Fruit fly (Drosophila melanogaster) whole organism, embryonic: ENCODE results near the gene Bsg.

Experiments used
- Abd-B ChIP-seq: fragments of 200-800 bp; sonication (Bioruptor generic); optimal IDR thresholded peaks from 2 replicates; lab custom pipeline; 2018; ENCODE audit warnings: missing biosample characterization, mild to moderate bottlenecking, missing genetic modification characterization, moderate library complexity
- Aef1 ChIP-seq: fragments of 200-800 bp; sonication (Bioruptor generic); IDR thresholded peaks from 3 replicates; pipeline ENCODE4 v1.3.6; 2022; ENCODE audit warnings: missing biosample characterization, missing genetic modification characterization
- CG10147 ChIP-seq: fragments of 200-800 bp; sonication (Bioruptor generic); optimal IDR thresholded peaks from 2 replicates; lab custom pipeline; 2019; ENCODE audit warnings: missing biosample characterization, mild to moderate bottlenecking, missing genetic modification characterization, moderate library complexity
- CG1024 ChIP-seq: fragments of 200-800 bp; sonication (Bioruptor generic); IDR thresholded peaks from 2 replicates; pipeline ENCODE4 v1.3.6; 2022; ENCODE audit warnings: missing biosample characterization, missing genetic modification characterization
- CG10321 ChIP-seq: fragments of 200-800 bp; sonication (Bioruptor generic); IDR thresholded peaks from 2 replicates; pipeline ENCODE4 v1.3.6; 2022; ENCODE audit warnings: missing biosample characterization, missing genetic modification characterization
- CG10431 ChIP-seq: fragments of 200-800 bp; sonication (Bioruptor generic); optimal IDR thresholded peaks from 3 replicates; lab custom pipeline; 2018; ENCODE audit warnings: missing biosample characterization, mild to moderate bottlenecking, missing genetic modification characterization
- CG10565 ChIP-seq: fragments of 200-800 bp; sonication (Bioruptor generic); optimal IDR thresholded peaks from 3 replicates; lab custom pipeline; 2016; ENCODE audit warnings: missing biosample characterization, mild to moderate bottlenecking, missing genetic modification characterization
- CG10959 ChIP-seq: fragments of 200-800 bp; sonication (Bioruptor generic); IDR thresholded peaks from 2 replicates; pipeline ENCODE4 v1.3.6; 2022; ENCODE audit warnings: missing biosample characterization, missing genetic modification characterization
- CG11085 ChIP-seq: fragments of 200-800 bp; sonication (Bioruptor generic); IDR thresholded peaks from 2 replicates; pipeline ENCODE4 v1.3.6; 2022; ENCODE audit warnings: missing biosample characterization, missing genetic modification characterization
- CG11695 ChIP-seq: fragments of 200-800 bp; sonication (Bioruptor generic); IDR thresholded peaks from 3 replicates; pipeline ENCODE4 v1.3.6; 2022; ENCODE audit warnings: missing biosample characterization, missing genetic modification characterization
- CG11696 ChIP-seq: fragments of 200-800 bp; sonication (Bioruptor generic); IDR thresholded peaks from 2 replicates; pipeline ENCODE4 v1.3.6; 2022; ENCODE audit warnings: missing biosample characterization, missing genetic modification characterization
- CG12391 ChIP-seq: fragments of 200-800 bp; sonication (Bioruptor generic); optimal IDR thresholded peaks from 3 replicates; lab custom pipeline; 2018; ENCODE audit warnings: missing biosample characterization, mild to moderate bottlenecking, missing genetic modification characterization, moderate library complexity
- CG16863 ChIP-seq: fragments of 200-800 bp; sonication (Bioruptor generic); optimal IDR thresholded peaks from 3 replicates; lab custom pipeline; 2016; ENCODE audit warnings: missing biosample characterization, missing genetic modification characterization
- CG18764 ChIP-seq: fragments of 200-800 bp; sonication (Bioruptor generic); optimal IDR thresholded peaks from 3 replicates; lab custom pipeline; 2016; ENCODE audit warnings: missing biosample characterization, missing genetic modification characterization
- CG2116 ChIP-seq: fragments of 200-800 bp; sonication (Bioruptor generic); optimal IDR thresholded peaks from 3 replicates; lab custom pipeline; 2018; ENCODE audit warnings: missing biosample characterization, mild to moderate bottlenecking, missing genetic modification characterization
- CG31441 ChIP-seq: fragments of 200-800 bp; sonication (Bioruptor generic); IDR thresholded peaks from 2 replicates; pipeline ENCODE4 v1.3.6; 2022; ENCODE audit warnings: missing biosample characterization, missing genetic modification characterization
- CG32532 ChIP-seq: fragments of 200-800 bp; sonication (Bioruptor generic); IDR thresholded peaks from 2 replicates; pipeline ENCODE4 v1.3.6; 2022; ENCODE audit warnings: missing biosample characterization, missing genetic modification characterization
- CG4730 ChIP-seq: fragments of 200-800 bp; sonication (Bioruptor generic); IDR thresholded peaks from 2 replicates; pipeline ENCODE4 v1.3.6; 2022; ENCODE audit warnings: missing biosample characterization, missing genetic modification characterization
- CG6254 ChIP-seq: fragments of 200-800 bp; sonication (Bioruptor generic); optimal IDR thresholded peaks from 3 replicates; lab custom pipeline; 2017; ENCODE audit warnings: mild to moderate bottlenecking, missing biosample characterization, missing genetic modification reagents, missing genetic modification characterization
- CG6813 ChIP-seq: fragments of 200-800 bp; sonication (Bioruptor generic); optimal IDR thresholded peaks from 2 replicates; lab custom pipeline; 2017; ENCODE audit warnings: missing biosample characterization, missing genetic modification characterization, mild to moderate bottlenecking, moderate library complexity, missing genetic modification reagents
- CG7372 ChIP-seq: fragments of 200-800 bp; sonication (Bioruptor generic); IDR thresholded peaks from 2 replicates; pipeline ENCODE4 v1.3.6; 2022; ENCODE audit warnings: missing biosample characterization, missing genetic modification characterization
- CG8281 ChIP-seq: fragments of 200-800 bp; sonication (Bioruptor generic); optimal IDR thresholded peaks from 2 replicates; lab custom pipeline; 2018; ENCODE audit warnings: missing biosample characterization, mild to moderate bottlenecking, missing genetic modification characterization, moderate library complexity
- CG9876 ChIP-seq: fragments of 200-800 bp; sonication (Bioruptor generic); optimal IDR thresholded peaks from 2 replicates; lab custom pipeline; 2016; ENCODE audit warnings: missing biosample characterization, missing genetic modification characterization
- Dfd ChIP-seq, 2 experiments: fragments of >200 bp; optimal IDR thresholded peaks; 2 replicates each; lab custom pipeline; 2017; ENCODE audit warnings: missing biosample characterization in 2 of 2, missing genetic modification characterization in 2 of 2
- Elba2 ChIP-seq: fragments of 200-800 bp; sonication (Bioruptor generic); optimal IDR thresholded peaks from 3 replicates; lab custom pipeline; 2016; ENCODE audit warnings: missing biosample characterization, missing genetic modification characterization
- Gug ChIP-seq: fragments of 200-800 bp; sonication (Bioruptor generic); IDR thresholded peaks from 4 replicates; pipeline ENCODE4 v1.3.6; 2022; ENCODE audit warnings: missing biosample characterization, missing genetic modification characterization
- HLH54F ChIP-seq: fragments of 200-800 bp; sonication (Bioruptor generic); optimal IDR thresholded peaks from 3 replicates; lab custom pipeline; 2016; ENCODE audit warnings: missing biosample characterization, missing genetic modification characterization
- Lpt ChIP-seq: fragments of >200 bp; optimal IDR thresholded peaks from 2 replicates; lab custom pipeline; 2018; ENCODE audit warnings: missing biosample characterization, missing genetic modification characterization
- MBD-R2 ChIP-seq: fragments of 200-800 bp; sonication (Bioruptor generic); IDR thresholded peaks from 2 replicates; pipeline ENCODE4 v1.3.6; 2022; ENCODE audit warnings: missing biosample characterization, missing genetic modification characterization
- Mad ChIP-seq: fragments of 200-800 bp; sonication (Bioruptor generic); optimal IDR thresholded peaks from 2 replicates; lab custom pipeline; 2016; ENCODE audit warnings: missing biosample characterization, missing genetic modification characterization
- Med ChIP-seq: fragments of 200-800 bp; sonication (Bioruptor generic); peaks from one replicate; lab custom pipeline; 2016; ENCODE audit warnings: missing biosample characterization, missing genetic modification characterization, mild to moderate bottlenecking, inconsistent platforms, moderate library complexity
- NC2β ChIP-seq: fragments of 200-800 bp; sonication (Bioruptor generic); optimal IDR thresholded peaks from 2 replicates; lab custom pipeline; 2016; ENCODE audit warnings: missing biosample characterization, missing genetic modification characterization
- Nf-YC ChIP-seq: fragments of 200-800 bp; optimal IDR thresholded peaks from 3 replicates; lab custom pipeline; 2019; ENCODE audit warnings: missing biosample characterization, mild to moderate bottlenecking, missing genetic modification characterization, moderate library complexity
- Poxn ChIP-seq: fragments of 200-800 bp; sonication (Bioruptor generic); IDR thresholded peaks from 2 replicates; pipeline ENCODE4 v1.3.6; 2022; ENCODE audit warnings: missing biosample characterization, missing genetic modification characterization
- Scr ChIP-seq: fragments of 200-800 bp; sonication (Bioruptor generic); IDR thresholded peaks from 2 replicates; pipeline ENCODE4 v1.3.6; 2022; ENCODE audit warnings: missing biosample characterization, missing genetic modification characterization; ENCODE audit not compliant: partially characterized antibody
- Usf ChIP-seq: fragments of 200-800 bp; sonication (Bioruptor generic); optimal IDR thresholded peaks from 2 replicates; lab custom pipeline; 2017; ENCODE audit warnings: missing genotype, missing biosample characterization, missing genetic modification characterization
- ab ChIP-seq: fragments of 200-800 bp; sonication (Bioruptor generic); optimal IDR thresholded peaks from 2 replicates; lab custom pipeline; 2016; ENCODE audit warnings: missing biosample characterization, missing genetic modification characterization
- az2 ChIP-seq: fragments of 200-800 bp; sonication (Bioruptor generic); optimal IDR thresholded peaks from 3 replicates; lab custom pipeline; 2016; ENCODE audit warnings: missing biosample characterization, missing genetic modification characterization
- chn ChIP-seq: fragments of 200-800 bp; sonication (Bioruptor generic); optimal IDR thresholded peaks from 2 replicates; lab custom pipeline; 2016; ENCODE audit warnings: missing biosample characterization, missing genetic modification characterization
- corto ChIP-seq: fragments of 200-800 bp; sonication (Bioruptor generic); optimal IDR thresholded peaks from 2 replicates; lab custom pipeline; 2016; ENCODE audit warnings: missing biosample characterization, mild to moderate bottlenecking, missing genetic modification characterization, moderate library complexity
- dimm ChIP-seq: fragments of 200-800 bp; sonication (Bioruptor generic); IDR thresholded peaks from 2 replicates; pipeline ENCODE4 v1.3.6; 2022; ENCODE audit warnings: missing biosample characterization, missing genetic modification characterization
- en ChIP-seq: fragments of 200-800 bp; sonication (Bioruptor generic); optimal IDR thresholded peaks from 2 replicates; lab custom pipeline; 2016; ENCODE audit warnings: missing biosample characterization, missing genetic modification characterization
- gcm2 ChIP-seq: fragments of 200-800 bp; sonication (Bioruptor generic); optimal IDR thresholded peaks from 2 replicates; lab custom pipeline; 2016; ENCODE audit warnings: missing biosample characterization, missing genetic modification characterization
- hth ChIP-seq: fragments of >200 bp; optimal IDR thresholded peaks from 2 replicates; lab custom pipeline; 2017; ENCODE audit warnings: inconsistent platforms
- lov ChIP-seq, 2 experiments: fragments of 200-800 bp in 1 of 2; fragments of >200 bp in 1 of 2; sonication (Bioruptor generic) in 1 of 2; IDR thresholded peaks in 1 of 2; optimal IDR thresholded peaks in 1 of 2; 2 replicates in 1 of 2; 3 replicates in 1 of 2; pipeline versions ENCODE4 v1.3.6 to Lab custom; 2017 to 2022; ENCODE audit warnings: missing biosample characterization in 1 of 2, missing genetic modification characterization in 1 of 2
- nerfin-1 ChIP-seq: fragments of 200-800 bp; sonication (Bioruptor generic); optimal IDR thresholded peaks from 3 replicates; lab custom pipeline; 2019; ENCODE audit warnings: missing biosample characterization, mild to moderate bottlenecking, missing genetic modification characterization, moderate library complexity
- pho ChIP-seq: fragments of 200-800 bp; sonication (Bioruptor generic); optimal IDR thresholded peaks from 2 replicates; lab custom pipeline; 2016; ENCODE audit warnings: missing biosample characterization, missing genetic modification characterization
- pita ChIP-seq: fragments of 200-800 bp; sonication (Bioruptor generic); optimal IDR thresholded peaks from 2 replicates; lab custom pipeline; 2017; ENCODE audit warnings: missing biosample characterization, mild to moderate bottlenecking, missing genetic modification characterization
- scrt ChIP-seq: fragments of 200-800 bp; sonication (Bioruptor generic); optimal IDR thresholded peaks from 2 replicates; lab custom pipeline; 2018; ENCODE audit warnings: missing biosample characterization, mild to moderate bottlenecking, missing genetic modification characterization, moderate library complexity
- slou ChIP-seq: fragments of 200-800 bp; sonication (Bioruptor generic); optimal IDR thresholded peaks from 3 replicates; lab custom pipeline; 2016; ENCODE audit warnings: missing biosample characterization, missing genetic modification characterization
- so ChIP-seq: fragments of 200-800 bp; sonication (Bioruptor generic); IDR thresholded peaks from 3 replicates; pipeline ENCODE4 v1.3.6; 2022; ENCODE audit warnings: missing biosample characterization, missing genetic modification characterization
- tio ChIP-seq: fragments of 200-800 bp; sonication (Bioruptor generic); optimal IDR thresholded peaks from 2 replicates; lab custom pipeline; 2017; ENCODE audit warnings: missing biosample characterization, missing genetic modification characterization, inconsistent platforms
- twi ChIP-seq: fragments of 200-800 bp; optimal IDR thresholded peaks from 2 replicates; lab custom pipeline; 2019; ENCODE audit warnings: missing biosample characterization, mild to moderate bottlenecking, missing genetic modification characterization, moderate library complexity

The Bsg gene

dm6 chr2L:8097461-8097860 lies 14.2 kb downstream of the Bsg start (continued):
- TF ChIP-seq lov (optimal IDR thresholded peaks at IDR 0.05; lab: Kevin White, UChicago): no peak
- no peak for TF ChIP-seq lov (GFP tag; IDR thresholded peaks at IDR 0.05; lab: Robert Waterston, UW)
- no peak for TF ChIP-seq Lpt (GFP tag; lab: Kevin White, UChicago)
- TF ChIP-seq Mad (GFP tag; lab: Kevin White, UChicago): no peak
- no peak for TF ChIP-seq chn (GFP tag; lab: Kevin White, UChicago)
- TF ChIP-seq slou (GFP tag; lab: Kevin White, UChicago): no peak
- no peak for TF ChIP-seq so (GFP tag; lab: Robert Waterston, UW)
- no peak for TF ChIP-seq Gug
- TF ChIP-seq CG1024 (GFP tag; lab: Robert Waterston, UW): peak; percentile 17; the same call in 1 of the 2 replicates
- TF ChIP-seq CG10565: no peak
- no peak for TF ChIP-seq hth (lab: Kevin White, UChicago)
- TF ChIP-seq nerfin-1: no peak
- TF ChIP-seq CG10321 (GFP tag; lab: Robert Waterston, UW): no peak
- TF ChIP-seq Elba2 (GFP tag; lab: Kevin White, UChicago): no peak
- peak; percentile 91 for TF ChIP-seq Med
- TF ChIP-seq CG11695 (GFP tag; lab: Robert Waterston, UW): no peak
- TF ChIP-seq az2 (GFP tag; lab: Kevin White, UChicago): no peak
- TF ChIP-seq ab (GFP tag; lab: Kevin White, UChicago): no peak
- no peak for TF ChIP-seq Scr (GFP tag; lab: Robert Waterston, UW)
- peak; percentile 55 for TF ChIP-seq CG31441
- TF ChIP-seq Dfd (GFP tag; optimal IDR thresholded peaks at IDR 0.05; lab: Kevin White, UChicago): no peak
- peak; percentile 60 for TF ChIP-seq scrt (GFP tag; lab: Kevin White, UChicago)
- no peak for TF ChIP-seq Usf (GFP tag; lab: Kevin White, UChicago)
- TF ChIP-seq corto (GFP tag; lab: Kevin White, UChicago): no peak
- no peak for TF ChIP-seq twi (tag; lab: Kevin White, UChicago)
- no peak for TF ChIP-seq Abd-B
- no peak for TF ChIP-seq CG2116 (GFP tag; lab: Kevin White, UChicago)
- TF ChIP-seq CG12391 (tag; lab: Kevin White, UChicago): peak; percentile 45
- TF ChIP-seq dimm: no peak
- TF ChIP-seq CG11085: no peak
- TF ChIP-seq NC2β (GFP tag; lab: Kevin White, UChicago): no peak
- TF ChIP-seq CG9876: no peak
- TF ChIP-seq CG10431: peak; percentile 61
- TF ChIP-seq CG16863 (GFP tag; lab: Kevin White, UChicago): no peak
- no peak for TF ChIP-seq gcm2 (GFP tag; lab: Kevin White, UChicago)
- no peak for TF ChIP-seq MBD-R2
- no peak for TF ChIP-seq en (GFP tag; lab: Kevin White, UChicago)
- TF ChIP-seq Nf-YC: peak; percentile 25
- TF ChIP-seq HLH54F (GFP tag; lab: Kevin White, UChicago): no peak
- no peak for TF ChIP-seq Aef1 (GFP tag; lab: Robert Waterston, UW)
- no peak for TF ChIP-seq CG18764
- TF ChIP-seq CG6254 (GFP tag; lab: Kevin White, UChicago): peak; percentile 7
- no peak for TF ChIP-seq pho
- no peak for TF ChIP-seq CG4730 (GFP tag; lab: Robert Waterston, UW)
- no peak for TF ChIP-seq Poxn (GFP tag; lab: Robert Waterston, UW)
- TF ChIP-seq CG7372 (GFP tag; lab: Robert Waterston, UW): no peak
- no peak for TF ChIP-seq CG32532
- no peak for TF ChIP-seq CG11696 (GFP tag; lab: Robert Waterston, UW)
- peak; percentile 52 for TF ChIP-seq CG10147 (GFP tag; lab: Kevin White, UChicago)
- no peak for TF ChIP-seq CG10959
- TF ChIP-seq CG8281: no peak
- peak; percentile 81 for TF ChIP-seq CG6813
- TF ChIP-seq tio (GFP tag; lab: Kevin White, UChicago): no peak
- no peak for TF ChIP-seq pita
